Worm (Caenorhabditis elegans) whole organism, L2 larva: ENCODE measurements around the gene ben-1.
A peak's percentile ranks its signal among the peaks of the same experiment; 100 is the strongest.

ENCODE experiments used
- C34F6.9 ChIP-seq: fragments of 150-350 bp; optimal IDR thresholded peaks from 2 replicates; lab custom pipeline; 2014; ENCODE audit warnings: missing biosample characterization, missing genetic modification characterization
- F13H6.1 ChIP-seq: sonication (generic microtip); optimal IDR thresholded peaks from 2 replicates; lab custom pipeline; 2016; ENCODE audit warnings: missing genetic modification characterization, missing compliant biosample characterization
- R02D3.7 ChIP-seq: fragments of 150-350 bp; optimal IDR thresholded peaks from 2 replicates; lab custom pipeline; 2014; ENCODE audit warnings: missing biosample characterization, missing genetic modification characterization
- Y55F3AM.14 ChIP-seq: fragments of 200-800 bp; sonication (Bioruptor generic); optimal IDR thresholded peaks from 2 replicates; lab custom pipeline; 2018; ENCODE audit warnings: mild to moderate bottlenecking, missing genetic modification characterization, missing compliant biosample characterization
- ZK546.5 ChIP-seq: sonication (generic microtip); optimal IDR thresholded peaks from 2 replicates; lab custom pipeline; 2017; ENCODE audit warnings: missing biosample characterization, missing genetic modification characterization
- alr-1 ChIP-seq: fragments of 150-350 bp; optimal IDR thresholded peaks from 2 replicates; lab custom pipeline; 2014; ENCODE audit warnings: missing biosample characterization, missing genetic modification characterization
- aly-2 ChIP-seq: fragments of 150-350 bp; optimal IDR thresholded peaks from 2 replicates; lab custom pipeline; 2014; ENCODE audit warnings: missing biosample characterization, missing genetic modification characterization
- ama-1 ChIP-seq: fragments of 150-350 bp; optimal IDR thresholded peaks from 2 replicates; lab custom pipeline; 2018; ENCODE audit warnings: inconsistent platforms
- blmp-1 ChIP-seq: sonication (generic microtip); optimal IDR thresholded peaks from 2 replicates; lab custom pipeline; 2017; ENCODE audit warnings: missing genetic modification characterization, mild to moderate bottlenecking, missing compliant biosample characterization, antibody characterized with exemption, moderate library complexity; ENCODE audit not compliant: insufficient read depth
- ceh-16 ChIP-seq: fragments of 150-350 bp; optimal IDR thresholded peaks from 2 replicates; lab custom pipeline; 2014; ENCODE audit warnings: missing biosample characterization, missing genetic modification characterization
- ceh-82 ChIP-seq: fragments of 150-350 bp; optimal IDR thresholded peaks from 2 replicates; lab custom pipeline; 2014; ENCODE audit warnings: missing biosample characterization, missing genetic modification characterization
- crh-2 ChIP-seq: sonication (generic microtip); optimal IDR thresholded peaks from 2 replicates; lab custom pipeline; 2017; ENCODE audit warnings: missing biosample characterization, missing genetic modification characterization
- dmd-4 ChIP-seq: sonication (generic microtip); optimal IDR thresholded peaks from 2 replicates; lab custom pipeline; 2017; ENCODE audit warnings: missing biosample characterization, missing genetic modification characterization
- egl-27 ChIP-seq: sonication (generic microtip); optimal IDR thresholded peaks from 3 replicates; lab custom pipeline; 2017; ENCODE audit warnings: missing biosample characterization, missing genetic modification reagents, missing genetic modification characterization
- elt-1 ChIP-seq: fragments of 150-350 bp; optimal IDR thresholded peaks from 2 replicates; lab custom pipeline; 2014; ENCODE audit warnings: missing biosample characterization, missing genetic modification characterization
- elt-3 ChIP-seq: sonication (generic microtip); optimal IDR thresholded peaks from 2 replicates; lab custom pipeline; 2017; ENCODE audit warnings: missing biosample characterization, missing genetic modification characterization
- fos-1 ChIP-seq: fragments of 150-350 bp; optimal IDR thresholded peaks from 2 replicates; lab custom pipeline; 2014; ENCODE audit warnings: missing biosample characterization, missing genetic modification characterization
- gmeb-1 ChIP-seq: fragments of 150-350 bp; optimal IDR thresholded peaks from 2 replicates; lab custom pipeline; 2014; ENCODE audit warnings: missing biosample characterization, missing genetic modification characterization
- lin-11 ChIP-seq: fragments of 150-350 bp; sonication (generic microtip); optimal IDR thresholded peaks from 2 replicates; lab custom pipeline; 2014; ENCODE audit warnings: missing biosample characterization, missing genetic modification characterization, inconsistent platforms, mixed read lengths
- lin-13 ChIP-seq: fragments of 150-350 bp; optimal IDR thresholded peaks from 2 replicates; lab custom pipeline; 2014; ENCODE audit warnings: missing biosample characterization, missing genetic modification reagents, missing genetic modification characterization
- lin-39 ChIP-seq: fragments of 150-350 bp; optimal IDR thresholded peaks from 2 replicates; lab custom pipeline; 2014; ENCODE audit warnings: missing biosample characterization, missing genetic modification reagents, missing genetic modification characterization
- lsy-2 ChIP-seq, 2 experiments: fragments of 150-350 bp in 1 of 2; sonication (generic microtip) in 1 of 2; optimal IDR thresholded peaks; 2 replicates each; lab custom pipeline; 2014 to 2017; ENCODE audit warnings: missing biosample characterization in 2 of 2, missing genetic modification characterization in 2 of 2
- mab-5 ChIP-seq: fragments of 150-350 bp; optimal IDR thresholded peaks from 2 replicates; lab custom pipeline; 2014; ENCODE audit warnings: missing biosample characterization, missing genetic modification characterization
- mbf-1 ChIP-seq: sonication (generic microtip); optimal IDR thresholded peaks from 2 replicates; lab custom pipeline; 2017; ENCODE audit warnings: missing biosample characterization, missing genetic modification characterization
- mdl-1 ChIP-seq, 2 experiments: fragments of 150-350 bp in 1 of 2; sonication (generic microtip) in 1 of 2; optimal IDR thresholded peaks; 2 replicates each; lab custom pipeline; 2017; ENCODE audit warnings: missing biosample characterization in 2 of 2, missing genetic modification characterization in 2 of 2
- nhr-10 ChIP-seq: sonication (generic microtip); optimal IDR thresholded peaks from 2 replicates; lab custom pipeline; 2017; ENCODE audit warnings: missing biosample characterization, missing genetic modification characterization
- nhr-11 ChIP-seq: fragments of 150-350 bp; optimal IDR thresholded peaks from 2 replicates; lab custom pipeline; 2014; ENCODE audit warnings: missing biosample characterization, missing genetic modification characterization
- nhr-12 ChIP-seq: fragments of 150-350 bp; optimal IDR thresholded peaks from 2 replicates; lab custom pipeline; 2014; ENCODE audit warnings: missing biosample characterization, missing genetic modification characterization
- nhr-129 ChIP-seq: fragments of 150-350 bp; optimal IDR thresholded peaks from 2 replicates; lab custom pipeline; 2014; ENCODE audit warnings: missing biosample characterization, missing genetic modification characterization
- nhr-21 ChIP-seq: fragments of 150-350 bp; optimal IDR thresholded peaks from 2 replicates; lab custom pipeline; 2014; ENCODE audit warnings: missing biosample characterization, missing genetic modification characterization
- nhr-23 ChIP-seq: fragments of 150-350 bp; optimal IDR thresholded peaks from 2 replicates; lab custom pipeline; 2014; ENCODE audit warnings: missing biosample characterization, missing genetic modification reagents, missing genetic modification characterization
- nhr-237 ChIP-seq: fragments of 150-350 bp; optimal IDR thresholded peaks from 2 replicates; lab custom pipeline; 2014; ENCODE audit warnings: missing biosample characterization, missing genetic modification characterization
- nhr-25 ChIP-seq: fragments of 150-350 bp; sonication (generic microtip); optimal IDR thresholded peaks from 3 replicates; lab custom pipeline; 2014; ENCODE audit warnings: missing biosample characterization, missing genetic modification characterization
- nhr-6 ChIP-seq: fragments of 150-350 bp; optimal IDR thresholded peaks from 2 replicates; lab custom pipeline; 2014; ENCODE audit warnings: missing biosample characterization, missing genetic modification characterization
- nhr-77 ChIP-seq: fragments of 150-350 bp; optimal IDR thresholded peaks from 2 replicates; lab custom pipeline; 2014; ENCODE audit warnings: missing biosample characterization, missing genetic modification characterization
- peb-1 ChIP-seq: fragments of 150-350 bp; optimal IDR thresholded peaks from 2 replicates; lab custom pipeline; 2014; ENCODE audit warnings: missing biosample characterization, missing genetic modification characterization
- sem-4 ChIP-seq: fragments of 150-350 bp; optimal IDR thresholded peaks from 2 replicates; lab custom pipeline; 2014; ENCODE audit warnings: missing biosample characterization, missing genetic modification reagents, missing genetic modification characterization
- skn-1 ChIP-seq: sonication (generic microtip); optimal IDR thresholded peaks from 2 replicates; lab custom pipeline; 2017; ENCODE audit warnings: missing biosample characterization, missing genetic modification characterization
- sma-3 ChIP-seq: sonication (generic microtip); optimal IDR thresholded peaks from 2 replicates; lab custom pipeline; 2016; ENCODE audit warnings: missing genetic modification reagents, missing genetic modification characterization, missing compliant biosample characterization
- sma-9 ChIP-seq, 2 experiments: fragments of 150-350 bp in 1 of 2; sonication (generic microtip) in 1 of 2; optimal IDR thresholded peaks; 2 replicates each; lab custom pipeline; 2014 to 2016; ENCODE audit warnings: missing genetic modification characterization in 2 of 2, mild to moderate bottlenecking in 1 of 2, missing biosample characterization in 1 of 2, missing compliant biosample characterization in 1 of 2, missing genetic modification reagents in 1 of 2, moderate library complexity in 1 of 2
- snpc-4 ChIP-seq: fragments of 150-350 bp; optimal IDR thresholded peaks from 2 replicates; lab custom pipeline; 2014; ENCODE audit warnings: missing biosample characterization, missing genetic modification characterization
- unc-39 ChIP-seq: fragments of 150-350 bp; optimal IDR thresholded peaks from 2 replicates; lab custom pipeline; 2014; ENCODE audit warnings: missing biosample characterization, missing genetic modification characterization
- unc-55 ChIP-seq: fragments of 150-350 bp; sonication (generic microtip); optimal IDR thresholded peaks from 3 replicates; lab custom pipeline; 2014; ENCODE audit warnings: missing biosample characterization, missing genetic modification reagents, missing genetic modification characterization
- unc-62 ChIP-seq: fragments of 150-350 bp; optimal IDR thresholded peaks from 2 replicates; lab custom pipeline; 2014; ENCODE audit warnings: missing biosample characterization, missing genetic modification reagents, missing genetic modification characterization
- zag-1 ChIP-seq: fragments of 150-350 bp; optimal IDR thresholded peaks from 2 replicates; lab custom pipeline; 2014; ENCODE audit warnings: missing biosample characterization, missing genetic modification characterization
- ztf-1 ChIP-seq: fragments of 200-800 bp; sonication (Bioruptor generic); conservative IDR thresholded peaks from 2 replicates; pipeline ENCODE4 v1.3.6; 2022; ENCODE audit warnings: missing genetic modification characterization, missing compliant biosample characterization
- ztf-11 ChIP-seq: sonication (generic microtip); optimal IDR thresholded peaks from 2 replicates; lab custom pipeline; 2017; ENCODE audit warnings: missing biosample characterization, missing genetic modification characterization
- ztf-4 ChIP-seq: fragments of 150-350 bp; optimal IDR thresholded peaks from 2 replicates; lab custom pipeline; 2014; ENCODE audit warnings: missing biosample characterization, missing genetic modification characterization

The ben-1 gene

ce11 chrIII:3505051-3505548, 36.3 kb downstream of the ben-1 start, which contains the start of gene lias-1:
lias-1 (minus strand) TSS chrIII:3505101.
- TF ChIP-seq unc-62 (GFP tag; lab: Kevin White, UChicago) (no peak), alr-1 (tag; lab: Kevin White, UChicago) (no peak), egl-27 (no peak), sem-4 (tag; lab: Kevin White, UChicago) (peak; percentile 43), nhr-10 (tag; lab: Kevin White, UChicago) (no peak), aly-2 (no peak), ceh-16 (tag; lab: Kevin White, UChicago) (peak; percentile 23), sma-3 (GFP tag; lab: Kevin White, UChicago) (peak; percentile 64), nhr-21 (tag; lab: Kevin White, UChicago) (peak; percentile 71), snpc-4 (tag; lab: Kevin White, UChicago) (peak; percentile 57), unc-39 (no peak), lin-11 (tag; lab: Kevin White, UChicago) (peak; percentile 69), ama-1 (lab: Kevin White, UChicago) (peak; percentile 49), dmd-4 (no peak), crh-2 (tag; lab: Kevin White, UChicago) (peak; percentile 88), zag-1 (tag; lab: Kevin White, UChicago) (peak; percentile 29), nhr-6 (no peak), nhr-129 (tag; lab: Kevin White, UChicago) (peak; percentile 91), blmp-1 (tag; lab: Kevin White, UChicago) (peak; percentile 75), mab-5 (tag; lab: Kevin White, UChicago) (peak; percentile 23), gmeb-1 (tag; lab: Kevin White, UChicago) (peak; percentile 79), sma-9 (GFP tag; optimal IDR thresholded peaks at IDR 0.05; lab: Kevin White, UChicago) (peak; percentile 55), sma-9 (tag; optimal IDR thresholded peaks at IDR 0.05; lab: Kevin White, UChicago) (no peak), nhr-11 (no peak), fos-1 (tag; lab: Kevin White, UChicago) (peak; percentile 76), lin-39 (tag; lab: Kevin White, UChicago) (no peak), peb-1 (no peak), mbf-1 (no peak), ztf-4 (tag; lab: Kevin White, UChicago) (peak; percentile 40), nhr-12 (no peak), nhr-23 (tag; lab: Kevin White, UChicago) (no peak), nhr-77 (tag; lab: Kevin White, UChicago) (no peak), nhr-25 (tag; lab: Kevin White, UChicago) (peak; percentile 86), ceh-82 (tag; lab: Kevin White, UChicago) (no peak), lin-13 (GFP tag; lab: Kevin White, UChicago) (peak; percentile 85), nhr-237 (tag; lab: Kevin White, UChicago) (no peak), ztf-11 (tag; lab: Kevin White, UChicago) (no peak), C34F6.9 (peak; percentile 92), unc-55 (peak; percentile 93), elt-3 (tag; lab: Kevin White, UChicago) (no peak), ztf-1 (GFP tag; lab: Robert Waterston, UW) (no peak), elt-1 (tag; lab: Kevin White, UChicago) (no peak), F13H6.1 (peak; percentile 60), R02D3.7 (tag; lab: Kevin White, UChicago) (no peak), mdl-1 (tag; optimal IDR thresholded peaks at IDR 0.05; lab: Kevin White, UChicago) (peak in 1 of 2 experiments; percentile 21), skn-1 (no peak), ZK546.5 (tag; lab: Kevin White, UChicago) (no peak), lsy-2 (tag; optimal IDR thresholded peaks at IDR 0.05; lab: Kevin White, UChicago) (peak; percentile 91 to 98), Y55F3AM.14 (GFP tag; lab: Kevin White, UChicago) (no peak)
